Worm (Caenorhabditis elegans): Measurements from ENCODE around the gene C23G10.2.

DNA sequence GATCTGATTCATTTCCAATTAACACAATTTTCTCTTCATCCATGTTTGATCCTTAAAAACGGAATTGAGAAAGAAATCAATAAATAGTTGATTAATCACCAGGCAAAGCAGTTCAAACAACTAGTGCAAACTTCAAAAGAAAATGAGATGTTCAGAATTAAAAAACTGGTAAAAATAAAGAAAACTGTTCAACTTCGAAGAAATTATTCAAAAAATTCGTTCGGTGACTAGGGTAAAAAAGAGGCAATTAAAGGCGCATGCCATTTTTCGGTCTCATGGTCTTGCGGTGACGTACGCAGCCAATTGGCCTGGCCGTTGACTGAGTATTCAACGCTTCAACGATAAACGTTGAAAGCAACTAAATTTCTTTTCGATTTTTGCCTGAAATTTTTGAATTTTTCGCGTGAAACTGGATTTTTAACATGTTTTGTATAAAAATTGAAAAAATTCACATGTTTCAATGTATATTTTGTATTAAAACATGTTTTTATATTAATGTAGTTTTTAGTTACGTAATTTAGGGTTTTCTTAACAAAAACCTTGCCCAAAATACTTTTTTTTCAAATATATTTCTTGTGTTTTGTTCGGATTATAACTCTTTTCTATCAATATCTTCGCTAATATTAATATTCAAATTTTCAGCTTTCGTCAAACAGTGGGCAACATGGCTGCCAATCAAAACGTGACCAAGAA, 1.6 kb upstream of the C23G10.2 start, which contains the start of the genes sna-3 and rps-3:
- TF ChIP-seq egl-27 (tag; optimal IDR thresholded peaks at IDR 0.05) (no peak), fos-1 (tag; optimal IDR thresholded peaks at IDR 0.05) (no peak), nhr-28 (tag; optimal IDR thresholded peaks at IDR 0.05) (peak; percentile 69), aha-1 (tag) (peak; percentile 36), ama-1 (optimal IDR thresholded peaks at IDR 0.05) (no peak), F49E8.2 (tag; optimal IDR thresholded peaks at IDR 0.05; ENCODE audit: borderline replicate concordance) (no peak), lsy-2 (tag; optimal IDR thresholded peaks at IDR 0.05) (peak; percentile 66 to 92), nhr-6 (tag; optimal IDR thresholded peaks at IDR 0.05) (peak; percentile 45)
